Fruit fly (Drosophila melanogaster): ENCODE results near the gene Alg11.

DNA sequence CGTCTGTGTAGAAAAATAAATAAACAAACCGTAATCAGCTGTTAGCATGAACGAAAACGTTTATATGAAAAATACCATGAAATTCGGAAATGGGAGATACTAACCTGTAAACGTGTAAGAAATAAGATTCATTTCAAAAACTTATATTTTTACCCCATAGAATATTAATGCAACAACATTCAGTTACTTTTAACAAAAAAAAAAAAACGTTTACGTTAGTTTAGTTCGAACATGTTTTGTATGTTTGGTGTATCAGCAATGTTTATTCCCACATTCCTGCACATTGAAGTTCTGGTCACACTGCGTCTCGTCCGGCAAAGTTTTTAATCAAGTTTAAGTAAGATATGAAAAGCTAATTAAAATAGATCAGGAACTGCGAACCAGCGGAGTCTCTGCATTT is 8.3 kb upstream of the Alg11 start, which contains the start of the genes S1P and CG11307:
- TF ChIP-seq CG32006 (GFP tag; optimal IDR thresholded peaks at IDR 0.05) (no peak), Eip78C (GFP tag) (no peak), Gug (GFP tag; IDR thresholded peaks at IDR 0.05) (no peak), CG11294 (GFP tag; IDR thresholded peaks at IDR 0.05) (no peak), OdsH (GFP tag; optimal IDR thresholded peaks at IDR 0.05) (no peak), CG10669 (GFP tag; optimal IDR thresholded peaks at IDR 0.05) (no peak), topi (GFP tag; optimal IDR thresholded peaks at IDR 0.05) (no peak), CG10631 (GFP tag; optimal IDR thresholded peaks at IDR 0.05) (no peak), fkh (GFP tag; optimal IDR thresholded peaks at IDR 0.05) (peak; percentile 91)
